Worm (Caenorhabditis elegans) whole organism, mixed stage, embryonic: ENCODE data around the gene R10E4.11.

Experiments
- M03D4.4 ChIP-seq: sonication (generic microtip); optimal IDR thresholded peaks from 2 replicates; lab custom pipeline; 2017; ENCODE audit warnings: mild to moderate bottlenecking, missing genetic modification characterization, missing compliant biosample characterization
- blmp-1 ChIP-seq: fragments of 150-350 bp; optimal IDR thresholded peaks from 2 replicates; lab custom pipeline; 2014; ENCODE audit warnings: missing biosample characterization, missing genetic modification characterization
- ceh-83 ChIP-seq: fragments of 200-800 bp; sonication (Bioruptor generic); optimal IDR thresholded peaks from 2 replicates; lab custom pipeline; 2018; ENCODE audit warnings: mild to moderate bottlenecking, missing genetic modification characterization, missing compliant biosample characterization
- mls-2 ChIP-seq: sonication (generic microtip); optimal IDR thresholded peaks from 2 replicates; lab custom pipeline; 2016; ENCODE audit warnings: mild to moderate bottlenecking, missing genetic modification characterization, moderate library complexity, missing compliant biosample characterization
- nhr-28 ChIP-seq: fragments of 150-350 bp; optimal IDR thresholded peaks from 2 replicates; lab custom pipeline; 2014; ENCODE audit warnings: missing biosample characterization, missing genetic modification characterization

ce11 chrIII:4317065-4317752 is 16.4 kb upstream of the R10E4.11 start, which contains the start of gene tag-131:
- peak; percentile 15 for TF ChIP-seq blmp-1 (tag; lab: Kevin White, UChicago)
- TF ChIP-seq M03D4.4, result no peak
- TF ChIP-seq nhr-28 (tag; lab: Kevin White, UChicago), result no peak
- no peak for TF ChIP-seq mls-2 (tag; lab: Kevin White, UChicago)
- no peak for TF ChIP-seq ceh-83 (GFP tag; lab: Kevin White, UChicago)
